Fruit fly (Drosophila melanogaster) whole organism, embryonic: ENCODE measurements around the gene CG32801.

ENCODE experiments used
- ATbp ChIP-seq: fragments of 200-800 bp; sonication (Bioruptor generic); optimal IDR thresholded peaks from 2 replicates; lab custom pipeline; 2017; ENCODE audit warnings: missing biosample characterization, mild to moderate bottlenecking, missing genetic modification characterization, missing genetic modification reagents
- CG10209 ChIP-seq: fragments of 200-800 bp; sonication (Bioruptor generic); optimal IDR thresholded peaks from 3 replicates; lab custom pipeline; 2017; ENCODE audit warnings: missing biosample characterization, mild to moderate bottlenecking, missing genetic modification characterization, missing genetic modification reagents
- CG10321 ChIP-seq: fragments of 200-800 bp; sonication (Bioruptor generic); IDR thresholded peaks from 2 replicates; pipeline ENCODE4 v1.3.6; 2022; ENCODE audit warnings: missing biosample characterization, missing genetic modification characterization
- CG10543 ChIP-seq: fragments of 200-800 bp; sonication (Bioruptor generic); optimal IDR thresholded peaks from 3 replicates; lab custom pipeline; 2017; ENCODE audit warnings: missing biosample characterization, mild to moderate bottlenecking, missing genetic modification characterization, moderate library complexity
- CG11085 ChIP-seq: fragments of 200-800 bp; sonication (Bioruptor generic); IDR thresholded peaks from 2 replicates; pipeline ENCODE4 v1.3.6; 2022; ENCODE audit warnings: missing biosample characterization, missing genetic modification characterization
- CG11560 ChIP-seq: fragments of 200-800 bp; sonication (Bioruptor generic); IDR thresholded peaks from 3 replicates; pipeline ENCODE4 v1.3.6; 2022; ENCODE audit warnings: missing biosample characterization, missing genetic modification characterization
- CG12219 ChIP-seq: fragments of 200-800 bp; sonication (Bioruptor generic); optimal IDR thresholded peaks from 3 replicates; lab custom pipeline; 2018; ENCODE audit warnings: missing biosample characterization, mild to moderate bottlenecking, missing genetic modification characterization
- CG13894 ChIP-seq: fragments of 200-800 bp; sonication (Bioruptor generic); optimal IDR thresholded peaks from 3 replicates; lab custom pipeline; 2018; ENCODE audit warnings: missing biosample characterization, mild to moderate bottlenecking, missing genetic modification characterization, moderate library complexity
- CG14014 ChIP-seq: fragments of 200-800 bp; sonication (Bioruptor generic); IDR thresholded peaks from 2 replicates; pipeline ENCODE4 v1.3.6; 2022; ENCODE audit warnings: missing biosample characterization, missing genetic modification characterization
- CG1603 ChIP-seq: fragments of 200-800 bp; sonication (Bioruptor generic); optimal IDR thresholded peaks from 2 replicates; lab custom pipeline; 2019; ENCODE audit warnings: missing biosample characterization, mild to moderate bottlenecking, missing genetic modification characterization, moderate library complexity
- CG16779 ChIP-seq: fragments of 200-800 bp; sonication (Bioruptor generic); IDR thresholded peaks from 2 replicates; pipeline ENCODE4 v1.3.6; 2022; ENCODE audit warnings: missing biosample characterization, missing genetic modification characterization
- CG18476 ChIP-seq: fragments of 200-800 bp; sonication (Bioruptor generic); optimal IDR thresholded peaks from 2 replicates; lab custom pipeline; 2016; ENCODE audit warnings: missing biosample characterization, mild to moderate bottlenecking, missing genetic modification characterization
- CG2120 ChIP-seq: fragments of 200-800 bp; sonication (Bioruptor generic); optimal IDR thresholded peaks from 3 replicates; lab custom pipeline; 2016; ENCODE audit warnings: missing biosample characterization, missing genetic modification characterization
- CG30431 ChIP-seq: fragments of 200-800 bp; sonication (Bioruptor generic); optimal IDR thresholded peaks from 2 replicates; lab custom pipeline; 2017; ENCODE audit warnings: missing biosample characterization, missing genetic modification characterization
- CG42726 ChIP-seq: fragments of 200-800 bp; sonication (Bioruptor generic); IDR thresholded peaks from 2 replicates; pipeline ENCODE4 v1.3.6; 2022; ENCODE audit warnings: missing biosample characterization, missing genetic modification characterization; ENCODE audit not compliant: partially characterized antibody
- CG4730 ChIP-seq: fragments of 200-800 bp; sonication (Bioruptor generic); IDR thresholded peaks from 2 replicates; pipeline ENCODE4 v1.3.6; 2022; ENCODE audit warnings: missing biosample characterization, missing genetic modification characterization
- CG4820 ChIP-seq: fragments of 200-800 bp; sonication (Bioruptor generic); optimal IDR thresholded peaks from 3 replicates; lab custom pipeline; 2016; ENCODE audit warnings: missing biosample characterization, missing genetic modification characterization
- CG6175 ChIP-seq: fragments of 200-800 bp; sonication (Bioruptor generic); IDR thresholded peaks from 3 replicates; pipeline ENCODE4 v1.3.6; 2022; ENCODE audit warnings: missing biosample characterization, missing genetic modification characterization
- CG6654 ChIP-seq: fragments of 200-800 bp; sonication (Bioruptor generic); optimal IDR thresholded peaks from 2 replicates; lab custom pipeline; 2017; ENCODE audit warnings: missing biosample characterization, mild to moderate bottlenecking, missing genetic modification characterization
- CG7786 ChIP-seq: fragments of 200-800 bp; sonication (Bioruptor generic); optimal IDR thresholded peaks from 2 replicates; lab custom pipeline; 2016; ENCODE audit warnings: missing biosample characterization, missing genetic modification characterization
- CG8388 ChIP-seq: fragments of 200-800 bp; sonication (Bioruptor generic); optimal IDR thresholded peaks from 2 replicates; lab custom pipeline; 2019; ENCODE audit warnings: missing biosample characterization, mild to moderate bottlenecking, missing genetic modification characterization, moderate library complexity
- Doc3 ChIP-seq: fragments of 200-800 bp; sonication (Bioruptor generic); IDR thresholded peaks from 3 replicates; pipeline ENCODE4 v1.3.6; 2022; ENCODE audit warnings: missing biosample characterization, missing genetic modification characterization; ENCODE audit not compliant: partially characterized antibody
- Dref ChIP-seq: fragments of 200-800 bp; sonication (Bioruptor generic); IDR thresholded peaks from 2 replicates; pipeline ENCODE4 v1.3.6; 2022; ENCODE audit warnings: missing biosample characterization, missing genetic modification characterization
- ERR ChIP-seq: fragments of 200-800 bp; sonication (Bioruptor generic); optimal IDR thresholded peaks from 2 replicates; lab custom pipeline; 2016; ENCODE audit warnings: missing biosample characterization, missing genetic modification characterization
- HLH3B ChIP-seq: fragments of 200-800 bp; sonication (Bioruptor generic); IDR thresholded peaks from 2 replicates; pipeline ENCODE4 v1.3.6; 2022; ENCODE audit warnings: missing biosample characterization, missing genetic modification characterization
- Hmx ChIP-seq: fragments of 200-800 bp; sonication (Bioruptor generic); optimal IDR thresholded peaks from 2 replicates; lab custom pipeline; 2016; ENCODE audit warnings: missing biosample characterization, missing genetic modification characterization
- Optix ChIP-seq: fragments of 200-800 bp; sonication (Bioruptor generic); IDR thresholded peaks from 3 replicates; pipeline ENCODE4 v1.3.6; 2022; ENCODE audit warnings: missing biosample characterization, missing genetic modification characterization
- Ssrp ChIP-seq: fragments of 200-800 bp; sonication (Bioruptor generic); optimal IDR thresholded peaks from 2 replicates; lab custom pipeline; 2018; ENCODE audit warnings: missing biosample characterization, mild to moderate bottlenecking, missing genetic modification characterization, moderate library complexity
- abd-A ChIP-seq: fragments of 200-800 bp; sonication (Bioruptor generic); optimal IDR thresholded peaks from 3 replicates; lab custom pipeline; 2019; ENCODE audit warnings: missing biosample characterization, mild to moderate bottlenecking, missing genetic modification characterization, moderate library complexity
- ap ChIP-seq: fragments of 200-800 bp; sonication (Bioruptor generic); IDR thresholded peaks from 2 replicates; pipeline ENCODE4 v1.3.6; 2022; ENCODE audit warnings: missing biosample characterization, missing genetic modification characterization
- ato ChIP-seq: fragments of 200-800 bp; sonication (Bioruptor generic); IDR thresholded peaks from 2 replicates; pipeline ENCODE4 v1.3.6; 2022; ENCODE audit warnings: missing biosample characterization, missing genetic modification characterization; ENCODE audit not compliant: partially characterized antibody
- cas ChIP-seq: fragments of 200-800 bp; sonication (Bioruptor generic); IDR thresholded peaks from 2 replicates; pipeline ENCODE4 v1.3.6; 2022; ENCODE audit warnings: missing biosample characterization, missing genetic modification characterization
- chn ChIP-seq: fragments of 200-800 bp; sonication (Bioruptor generic); optimal IDR thresholded peaks from 2 replicates; lab custom pipeline; 2016; ENCODE audit warnings: missing biosample characterization, missing genetic modification characterization
- dmrt11E ChIP-seq: fragments of 200-800 bp; sonication (Bioruptor generic); optimal IDR thresholded peaks from 3 replicates; lab custom pipeline; 2018; ENCODE audit warnings: missing biosample characterization, mild to moderate bottlenecking, missing genetic modification characterization, moderate library complexity
- esg ChIP-seq: fragments of 200-800 bp; sonication (Bioruptor generic); conservative IDR thresholded peaks from 2 replicates; pipeline ENCODE4 v1.3.6; 2022; ENCODE audit warnings: missing biosample characterization, missing genetic modification characterization
- fd3F ChIP-seq: fragments of 200-800 bp; sonication (Bioruptor generic); optimal IDR thresholded peaks from 2 replicates; lab custom pipeline; 2018; ENCODE audit warnings: missing biosample characterization, mild to moderate bottlenecking, missing genetic modification characterization, moderate library complexity
- h ChIP-seq: fragments of >200 bp; optimal IDR thresholded peaks from 2 replicates; lab custom pipeline; 2017
- ham ChIP-seq: fragments of 200-800 bp; sonication (Bioruptor generic); IDR thresholded peaks from 2 replicates; pipeline ENCODE4 v1.3.6; 2022; ENCODE audit warnings: missing biosample characterization, missing genetic modification characterization
- her ChIP-seq: fragments of 200-800 bp; sonication (Bioruptor generic); optimal IDR thresholded peaks from 2 replicates; lab custom pipeline; 2016; ENCODE audit warnings: missing biosample characterization, missing genetic modification characterization
- jing ChIP-seq: fragments of 200-800 bp; sonication (Bioruptor generic); optimal IDR thresholded peaks from 2 replicates; lab custom pipeline; 2018; ENCODE audit warnings: missing biosample characterization, mild to moderate bottlenecking, missing genetic modification characterization
- ken ChIP-seq: fragments of 200-800 bp; sonication (Bioruptor generic); IDR thresholded peaks from 3 replicates; pipeline ENCODE4 v1.3.6; 2022; ENCODE audit warnings: missing biosample characterization, missing genetic modification characterization
- nmo ChIP-seq: fragments of 200-800 bp; sonication (Bioruptor generic); optimal IDR thresholded peaks from 2 replicates; lab custom pipeline; 2018; ENCODE audit warnings: missing biosample characterization, mild to moderate bottlenecking, missing genetic modification characterization, moderate library complexity
- pb ChIP-seq: fragments of 200-800 bp; sonication (Bioruptor generic); optimal IDR thresholded peaks from 3 replicates; lab custom pipeline; 2016; ENCODE audit warnings: missing biosample characterization, missing genetic modification characterization
- prd ChIP-seq, 3 experiments: fragments of >200 bp in 2 of 3; fragments of 200-800 bp in 1 of 3; sonication (Bioruptor generic) in 1 of 3; optimal IDR thresholded peaks in 2 of 3; IDR thresholded peaks in 1 of 3; 2 replicates in 2 of 3; 3 replicates in 1 of 3; pipeline versions ENCODE4 v1.3.6 to Lab custom; 2017 to 2022; ENCODE audit warnings: missing biosample characterization in 1 of 3, missing genetic modification characterization in 1 of 3
- sob ChIP-seq: fragments of 200-800 bp; sonication (Bioruptor generic); IDR thresholded peaks from 2 replicates; pipeline ENCODE4 v1.3.6; 2022; ENCODE audit warnings: missing biosample characterization, missing genetic modification characterization
- tgo ChIP-seq: fragments of 200-800 bp; sonication (Bioruptor generic); IDR thresholded peaks from 3 replicates; pipeline ENCODE4 v1.3.6; 2022; ENCODE audit warnings: missing biosample characterization, missing genetic modification characterization
- wdn ChIP-seq: fragments of 200-800 bp; sonication (Bioruptor generic); IDR thresholded peaks from 2 replicates; pipeline ENCODE4 v1.3.6; 2022; ENCODE audit warnings: missing biosample characterization, missing genetic modification characterization
- wek ChIP-seq: fragments of 200-800 bp; sonication (Bioruptor generic); optimal IDR thresholded peaks from 3 replicates; lab custom pipeline; 2018; ENCODE audit warnings: missing biosample characterization, mild to moderate bottlenecking, missing genetic modification characterization, moderate library complexity
- z ChIP-seq: fragments of 200-800 bp; sonication (Bioruptor generic); IDR thresholded peaks from 3 replicates; pipeline ENCODE4 v1.3.6; 2022; ENCODE audit warnings: missing biosample characterization, missing genetic modification characterization

The CG32801 gene

dm6 chrX:1944245-1945114 lies 41.5 kb upstream of the CG32801 start (continued):
- TF ChIP-seq CG2120 (GFP tag; lab: Kevin White, UChicago): peak; percentile 41
- no peak for TF ChIP-seq CG6654 (GFP tag; lab: Kevin White, UChicago)
- no peak for TF ChIP-seq CG10321 (GFP tag; lab: Robert Waterston, UW)
- no peak for TF ChIP-seq Doc3 (GFP tag; lab: Robert Waterston, UW)
- TF ChIP-seq HLH3B: peak; percentile 53; the same call in 1 of the 2 replicates
- TF ChIP-seq cas (GFP tag; lab: Robert Waterston, UW): no peak
- peak; percentile 57; the same call in 1 of the 2 replicates for TF ChIP-seq esg (GFP tag; lab: Robert Waterston, UW)
- TF ChIP-seq CG42726 (GFP tag; lab: Robert Waterston, UW): no peak
- peak; percentile 62 for TF ChIP-seq CG8388 (GFP tag; lab: Kevin White, UChicago)
- peak; percentile 14 for TF ChIP-seq nmo (GFP tag; lab: Kevin White, UChicago)
- TF ChIP-seq wek (GFP tag; lab: Kevin White, UChicago): no peak
- TF ChIP-seq h (lab: Kevin White, UChicago): no peak
- TF ChIP-seq ato: no peak
- TF ChIP-seq CG10543 (GFP tag; lab: Kevin White, UChicago): no peak
- TF ChIP-seq CG10209: no peak
- no peak for TF ChIP-seq CG18476 (GFP tag; lab: Kevin White, UChicago)
- peak; percentile 18 for TF ChIP-seq CG30431 (GFP tag; lab: Kevin White, UChicago)
- peak; percentile 74 for TF ChIP-seq ken (GFP tag; lab: Robert Waterston, UW)
- peak; percentile 76 for TF ChIP-seq CG1603 (tag; lab: Kevin White, UChicago)
- TF ChIP-seq Optix: peak; percentile 52; the same call in 2 of the 3 replicates
- peak; percentile 55 for TF ChIP-seq CG7786 (GFP tag; lab: Kevin White, UChicago)
- no peak for TF ChIP-seq pb
- no peak for TF ChIP-seq fd3F (GFP tag; lab: Kevin White, UChicago)
- peak; percentile 63 for TF ChIP-seq tgo (GFP tag; lab: Robert Waterston, UW)
- no peak for TF ChIP-seq CG6175 (GFP tag; lab: Robert Waterston, UW)
- peak; percentile 48 for TF ChIP-seq ap (GFP tag; lab: Robert Waterston, UW)
- TF ChIP-seq Dref (GFP tag; lab: Robert Waterston, UW): no peak
- TF ChIP-seq CG11560: no peak; the same call in 2 of the 3 replicates
- TF ChIP-seq prd (optimal IDR thresholded peaks at IDR 0.05; lab: Kevin White, UChicago): no peak
- TF ChIP-seq prd (GFP tag; IDR thresholded peaks at IDR 0.05; lab: Robert Waterston, UW): peak; percentile 68
- TF ChIP-seq CG4730 (GFP tag; lab: Robert Waterston, UW): 0 out of 2 replicates have a peak, but pooled peaks have one; percentile 26
- peak; percentile 55; the same call in 1 of the 2 replicates for TF ChIP-seq wdn (GFP tag; lab: Robert Waterston, UW)
- peak; percentile 30 for TF ChIP-seq CG12219 (GFP tag; lab: Kevin White, UChicago)
- TF ChIP-seq ATbp (GFP tag; lab: Kevin White, UChicago): peak; percentile 60
- TF ChIP-seq her (GFP tag; lab: Kevin White, UChicago): peak; percentile 74
- peak; percentile 7 for TF ChIP-seq CG4820 (GFP tag; lab: Kevin White, UChicago)
- TF ChIP-seq ham (GFP tag; lab: Robert Waterston, UW): no peak
- peak; percentile 9 for TF ChIP-seq jing (GFP tag; lab: Kevin White, UChicago)
- no peak for TF ChIP-seq Hmx (GFP tag; lab: Kevin White, UChicago)
- peak; percentile 35; the same call in 1 of the 2 replicates for TF ChIP-seq CG11085 (GFP tag; lab: Robert Waterston, UW)
- TF ChIP-seq chn: peak; percentile 5
- TF ChIP-seq CG16779 (GFP tag; lab: Robert Waterston, UW): no peak
- peak; percentile 71 for TF ChIP-seq Ssrp (tag; lab: Kevin White, UChicago)
- TF ChIP-seq ERR (GFP tag; lab: Kevin White, UChicago): peak; percentile 10
- peak; percentile 54 for TF ChIP-seq sob
- TF ChIP-seq dmrt11E (tag; lab: Kevin White, UChicago): peak; percentile 40
- no peak for TF ChIP-seq z (GFP tag; lab: Robert Waterston, UW)
- peak; percentile 51; the same call in 1 of the 2 replicates for TF ChIP-seq CG14014
- TF ChIP-seq CG13894: peak; percentile 47
- TF ChIP-seq abd-A (tag; lab: Kevin White, UChicago): peak; percentile 5
